Worm (Caenorhabditis elegans) whole organism, L2 larva: ENCODE measurements around the gene Y48C3A.14.

Experiments
- C34F6.9 ChIP-seq: fragments of 150-350 bp; optimal IDR thresholded peaks from 2 replicates; lab custom pipeline; 2014; ENCODE audit warnings: missing biosample characterization, missing genetic modification characterization
- F13H6.1 ChIP-seq: sonication (generic microtip); optimal IDR thresholded peaks from 2 replicates; lab custom pipeline; 2016; ENCODE audit warnings: missing genetic modification characterization, missing compliant biosample characterization
- Y55F3AM.14 ChIP-seq: fragments of 200-800 bp; sonication (Bioruptor generic); optimal IDR thresholded peaks from 2 replicates; lab custom pipeline; 2018; ENCODE audit warnings: mild to moderate bottlenecking, missing genetic modification characterization, missing compliant biosample characterization
- ama-1 ChIP-seq: fragments of 150-350 bp; optimal IDR thresholded peaks from 2 replicates; lab custom pipeline; 2018; ENCODE audit warnings: inconsistent platforms
- blmp-1 ChIP-seq: sonication (generic microtip); optimal IDR thresholded peaks from 2 replicates; lab custom pipeline; 2017; ENCODE audit warnings: missing genetic modification characterization, mild to moderate bottlenecking, missing compliant biosample characterization, antibody characterized with exemption, moderate library complexity; ENCODE audit not compliant: insufficient read depth
- ceh-82 ChIP-seq: fragments of 150-350 bp; optimal IDR thresholded peaks from 2 replicates; lab custom pipeline; 2014; ENCODE audit warnings: missing biosample characterization, missing genetic modification characterization
- crh-2 ChIP-seq: sonication (generic microtip); optimal IDR thresholded peaks from 2 replicates; lab custom pipeline; 2017; ENCODE audit warnings: missing biosample characterization, missing genetic modification characterization
- dmd-4 ChIP-seq: sonication (generic microtip); optimal IDR thresholded peaks from 2 replicates; lab custom pipeline; 2017; ENCODE audit warnings: missing biosample characterization, missing genetic modification characterization
- egl-27 ChIP-seq: sonication (generic microtip); optimal IDR thresholded peaks from 3 replicates; lab custom pipeline; 2017; ENCODE audit warnings: missing biosample characterization, missing genetic modification reagents, missing genetic modification characterization
- elt-1 ChIP-seq: fragments of 150-350 bp; optimal IDR thresholded peaks from 2 replicates; lab custom pipeline; 2014; ENCODE audit warnings: missing biosample characterization, missing genetic modification characterization
- elt-3 ChIP-seq: sonication (generic microtip); optimal IDR thresholded peaks from 2 replicates; lab custom pipeline; 2017; ENCODE audit warnings: missing biosample characterization, missing genetic modification characterization
- fos-1 ChIP-seq: fragments of 150-350 bp; optimal IDR thresholded peaks from 2 replicates; lab custom pipeline; 2014; ENCODE audit warnings: missing biosample characterization, missing genetic modification characterization
- gmeb-1 ChIP-seq: fragments of 150-350 bp; optimal IDR thresholded peaks from 2 replicates; lab custom pipeline; 2014; ENCODE audit warnings: missing biosample characterization, missing genetic modification characterization
- lin-11 ChIP-seq: fragments of 150-350 bp; sonication (generic microtip); optimal IDR thresholded peaks from 2 replicates; lab custom pipeline; 2014; ENCODE audit warnings: missing biosample characterization, missing genetic modification characterization, inconsistent platforms, mixed read lengths
- lin-13 ChIP-seq: fragments of 150-350 bp; optimal IDR thresholded peaks from 2 replicates; lab custom pipeline; 2014; ENCODE audit warnings: missing biosample characterization, missing genetic modification reagents, missing genetic modification characterization
- lin-39 ChIP-seq: fragments of 150-350 bp; optimal IDR thresholded peaks from 2 replicates; lab custom pipeline; 2014; ENCODE audit warnings: missing biosample characterization, missing genetic modification reagents, missing genetic modification characterization
- lsy-2 ChIP-seq, 2 experiments: fragments of 150-350 bp in 1 of 2; sonication (generic microtip) in 1 of 2; optimal IDR thresholded peaks; 2 replicates each; lab custom pipeline; 2014 to 2017; ENCODE audit warnings: missing biosample characterization in 2 of 2, missing genetic modification characterization in 2 of 2
- mab-5 ChIP-seq: fragments of 150-350 bp; optimal IDR thresholded peaks from 2 replicates; lab custom pipeline; 2014; ENCODE audit warnings: missing biosample characterization, missing genetic modification characterization
- mdl-1 ChIP-seq, 2 experiments: fragments of 150-350 bp in 1 of 2; sonication (generic microtip) in 1 of 2; optimal IDR thresholded peaks; 2 replicates each; lab custom pipeline; 2017; ENCODE audit warnings: missing biosample characterization in 2 of 2, missing genetic modification characterization in 2 of 2
- nhr-10 ChIP-seq: sonication (generic microtip); optimal IDR thresholded peaks from 2 replicates; lab custom pipeline; 2017; ENCODE audit warnings: missing biosample characterization, missing genetic modification characterization
- nhr-11 ChIP-seq: fragments of 150-350 bp; optimal IDR thresholded peaks from 2 replicates; lab custom pipeline; 2014; ENCODE audit warnings: missing biosample characterization, missing genetic modification characterization
- nhr-12 ChIP-seq: fragments of 150-350 bp; optimal IDR thresholded peaks from 2 replicates; lab custom pipeline; 2014; ENCODE audit warnings: missing biosample characterization, missing genetic modification characterization
- nhr-129 ChIP-seq: fragments of 150-350 bp; optimal IDR thresholded peaks from 2 replicates; lab custom pipeline; 2014; ENCODE audit warnings: missing biosample characterization, missing genetic modification characterization
- nhr-21 ChIP-seq: fragments of 150-350 bp; optimal IDR thresholded peaks from 2 replicates; lab custom pipeline; 2014; ENCODE audit warnings: missing biosample characterization, missing genetic modification characterization
- nhr-23 ChIP-seq: fragments of 150-350 bp; optimal IDR thresholded peaks from 2 replicates; lab custom pipeline; 2014; ENCODE audit warnings: missing biosample characterization, missing genetic modification reagents, missing genetic modification characterization
- nhr-237 ChIP-seq: fragments of 150-350 bp; optimal IDR thresholded peaks from 2 replicates; lab custom pipeline; 2014; ENCODE audit warnings: missing biosample characterization, missing genetic modification characterization
- nhr-25 ChIP-seq: fragments of 150-350 bp; sonication (generic microtip); optimal IDR thresholded peaks from 3 replicates; lab custom pipeline; 2014; ENCODE audit warnings: missing biosample characterization, missing genetic modification characterization
- nhr-6 ChIP-seq: fragments of 150-350 bp; optimal IDR thresholded peaks from 2 replicates; lab custom pipeline; 2014; ENCODE audit warnings: missing biosample characterization, missing genetic modification characterization
- nhr-77 ChIP-seq: fragments of 150-350 bp; optimal IDR thresholded peaks from 2 replicates; lab custom pipeline; 2014; ENCODE audit warnings: missing biosample characterization, missing genetic modification characterization
- peb-1 ChIP-seq: fragments of 150-350 bp; optimal IDR thresholded peaks from 2 replicates; lab custom pipeline; 2014; ENCODE audit warnings: missing biosample characterization, missing genetic modification characterization
- sem-4 ChIP-seq: fragments of 150-350 bp; optimal IDR thresholded peaks from 2 replicates; lab custom pipeline; 2014; ENCODE audit warnings: missing biosample characterization, missing genetic modification reagents, missing genetic modification characterization
- skn-1 ChIP-seq: sonication (generic microtip); optimal IDR thresholded peaks from 2 replicates; lab custom pipeline; 2017; ENCODE audit warnings: missing biosample characterization, missing genetic modification characterization
- sma-3 ChIP-seq: sonication (generic microtip); optimal IDR thresholded peaks from 2 replicates; lab custom pipeline; 2016; ENCODE audit warnings: missing genetic modification reagents, missing genetic modification characterization, missing compliant biosample characterization
- sma-9 ChIP-seq, 2 experiments: fragments of 150-350 bp in 1 of 2; sonication (generic microtip) in 1 of 2; optimal IDR thresholded peaks; 2 replicates each; lab custom pipeline; 2014 to 2016; ENCODE audit warnings: missing genetic modification characterization in 2 of 2, mild to moderate bottlenecking in 1 of 2, missing biosample characterization in 1 of 2, missing compliant biosample characterization in 1 of 2, missing genetic modification reagents in 1 of 2, moderate library complexity in 1 of 2
- snpc-4 ChIP-seq: fragments of 150-350 bp; optimal IDR thresholded peaks from 2 replicates; lab custom pipeline; 2014; ENCODE audit warnings: missing biosample characterization, missing genetic modification characterization
- unc-39 ChIP-seq: fragments of 150-350 bp; optimal IDR thresholded peaks from 2 replicates; lab custom pipeline; 2014; ENCODE audit warnings: missing biosample characterization, missing genetic modification characterization
- unc-55 ChIP-seq: fragments of 150-350 bp; sonication (generic microtip); optimal IDR thresholded peaks from 3 replicates; lab custom pipeline; 2014; ENCODE audit warnings: missing biosample characterization, missing genetic modification reagents, missing genetic modification characterization
- unc-62 ChIP-seq: fragments of 150-350 bp; optimal IDR thresholded peaks from 2 replicates; lab custom pipeline; 2014; ENCODE audit warnings: missing biosample characterization, missing genetic modification reagents, missing genetic modification characterization
- zag-1 ChIP-seq: fragments of 150-350 bp; optimal IDR thresholded peaks from 2 replicates; lab custom pipeline; 2014; ENCODE audit warnings: missing biosample characterization, missing genetic modification characterization
- ztf-1 ChIP-seq: fragments of 200-800 bp; sonication (Bioruptor generic); conservative IDR thresholded peaks from 2 replicates; pipeline ENCODE4 v1.3.6; 2022; ENCODE audit warnings: missing genetic modification characterization, missing compliant biosample characterization
- ztf-11 ChIP-seq: sonication (generic microtip); optimal IDR thresholded peaks from 2 replicates; lab custom pipeline; 2017; ENCODE audit warnings: missing biosample characterization, missing genetic modification characterization
- ztf-4 ChIP-seq: fragments of 150-350 bp; optimal IDR thresholded peaks from 2 replicates; lab custom pipeline; 2014; ENCODE audit warnings: missing biosample characterization, missing genetic modification characterization

Gene Y48C3A.14

DNA sequence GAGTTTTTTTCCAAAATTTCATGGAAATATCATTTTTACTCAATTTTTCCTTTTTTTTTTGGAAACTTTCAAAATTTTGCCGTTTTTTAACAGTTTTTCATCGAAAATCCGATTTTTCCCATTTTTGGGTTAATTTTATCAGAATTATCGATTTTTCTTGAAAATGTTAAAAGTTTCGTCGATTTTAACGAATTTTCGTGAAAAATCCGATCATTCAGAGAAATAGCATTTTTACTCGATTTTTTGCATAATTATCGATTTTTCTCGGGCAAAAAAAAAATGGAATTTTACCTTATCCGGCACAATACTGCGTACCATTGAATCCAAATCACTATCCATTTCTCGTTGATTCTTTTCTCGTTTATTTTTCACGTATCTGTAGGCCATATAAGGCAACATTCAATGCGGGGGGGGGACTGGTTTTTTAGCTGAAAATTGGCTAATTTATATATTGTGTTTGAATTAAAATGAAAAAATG, 57.6 kb downstream of the Y48C3A.14 start, which contains the start of gene tbc-14:
tbc-14 (minus strand) TSS at position 428 of the 478 bp plus-strand sequence.
- TF ChIP-seq mdl-1 (tag; optimal IDR thresholded peaks at IDR 0.05; lab: Kevin White, UChicago) (no peak), snpc-4 (no peak), mab-5 (tag; lab: Kevin White, UChicago) (no peak), C34F6.9 (tag; lab: Kevin White, UChicago) (no peak), nhr-12 (tag; lab: Kevin White, UChicago) (no peak), lin-13 (GFP tag; lab: Kevin White, UChicago) (no peak), nhr-77 (tag; lab: Kevin White, UChicago) (no peak), peb-1 (no peak)

ce11 chrII:13447668-13448067, 58.1 kb downstream of the Y48C3A.14 start:
- TF ChIP-seq nhr-12 (tag; lab: Kevin White, UChicago) (peak; percentile 18), sma-3 (peak; percentile 77), ceh-82 (tag; lab: Kevin White, UChicago) (peak; percentile 6), gmeb-1 (tag; lab: Kevin White, UChicago) (peak; percentile 84), fos-1 (peak; percentile 90), skn-1 (tag; lab: Kevin White, UChicago) (peak; percentile 75), blmp-1 (tag; lab: Kevin White, UChicago) (peak; percentile 7), ztf-4 (tag; lab: Kevin White, UChicago) (peak; percentile 69), lsy-2 (tag; optimal IDR thresholded peaks at IDR 0.05; lab: Kevin White, UChicago) (peak; percentile 65 to 92), unc-55 (GFP tag; lab: Kevin White, UChicago) (peak; percentile 96), ama-1 (lab: Kevin White, UChicago) (peak; percentile 37), nhr-77 (tag; lab: Kevin White, UChicago) (no peak), ztf-1 (GFP tag; lab: Robert Waterston, UW) (no peak), peb-1 (no peak), unc-62 (no peak), sem-4 (tag; lab: Kevin White, UChicago) (peak; percentile 57), Y55F3AM.14 (no peak), unc-39 (tag; lab: Kevin White, UChicago) (no peak), lin-39 (tag; lab: Kevin White, UChicago) (no peak), elt-3 (tag; lab: Kevin White, UChicago) (no peak), elt-1 (tag; lab: Kevin White, UChicago) (no peak), nhr-25 (peak; percentile 76), mab-5 (tag; lab: Kevin White, UChicago) (peak; percentile 74), nhr-129 (tag; lab: Kevin White, UChicago) (peak; percentile 91), crh-2 (tag; lab: Kevin White, UChicago) (peak; percentile 93), nhr-23 (tag; lab: Kevin White, UChicago) (no peak), lin-11 (tag; lab: Kevin White, UChicago) (peak; percentile 60), sma-9 (GFP tag; optimal IDR thresholded peaks at IDR 0.05; lab: Kevin White, UChicago) (peak; percentile 85), sma-9 (tag; optimal IDR thresholded peaks at IDR 0.05; lab: Kevin White, UChicago) (no peak), ztf-11 (tag; lab: Kevin White, UChicago) (no peak), C34F6.9 (tag; lab: Kevin White, UChicago) (peak; percentile 97), nhr-10 (no peak), nhr-11 (tag; lab: Kevin White, UChicago) (no peak), nhr-237 (tag; lab: Kevin White, UChicago) (no peak), mdl-1 (tag; optimal IDR thresholded peaks at IDR 0.05; lab: Kevin White, UChicago) (peak in 1 of 2 experiments; percentile 54), snpc-4 (peak; percentile 45), egl-27 (peak; percentile 69), nhr-6 (tag; lab: Kevin White, UChicago) (peak; percentile 81), F13H6.1 (tag; lab: Kevin White, UChicago) (peak; percentile 66), lin-13 (GFP tag; lab: Kevin White, UChicago) (peak; percentile 92), zag-1 (tag; lab: Kevin White, UChicago) (peak; percentile 57), nhr-21 (peak; percentile 73), dmd-4 (tag; lab: Kevin White, UChicago) (no peak)
